Worm (Caenorhabditis elegans) whole organism, L2 larva: ENCODE results near the gene F07F6.8.

ENCODE experiments used
- C34F6.9 ChIP-seq: fragments of 150-350 bp; optimal IDR thresholded peaks from 2 replicates; lab custom pipeline; 2014; ENCODE audit warnings: missing biosample characterization, missing genetic modification characterization
- F13H6.1 ChIP-seq: sonication (generic microtip); optimal IDR thresholded peaks from 2 replicates; lab custom pipeline; 2016; ENCODE audit warnings: missing genetic modification characterization, missing compliant biosample characterization
- Y55F3AM.14 ChIP-seq: fragments of 200-800 bp; sonication (Bioruptor generic); optimal IDR thresholded peaks from 2 replicates; lab custom pipeline; 2018; ENCODE audit warnings: mild to moderate bottlenecking, missing genetic modification characterization, missing compliant biosample characterization
- ZK546.5 ChIP-seq: sonication (generic microtip); optimal IDR thresholded peaks from 2 replicates; lab custom pipeline; 2017; ENCODE audit warnings: missing biosample characterization, missing genetic modification characterization
- alr-1 ChIP-seq: fragments of 150-350 bp; optimal IDR thresholded peaks from 2 replicates; lab custom pipeline; 2014; ENCODE audit warnings: missing biosample characterization, missing genetic modification characterization
- aly-2 ChIP-seq: fragments of 150-350 bp; optimal IDR thresholded peaks from 2 replicates; lab custom pipeline; 2014; ENCODE audit warnings: missing biosample characterization, missing genetic modification characterization
- ama-1 ChIP-seq: fragments of 150-350 bp; optimal IDR thresholded peaks from 2 replicates; lab custom pipeline; 2018; ENCODE audit warnings: inconsistent platforms
- blmp-1 ChIP-seq: sonication (generic microtip); optimal IDR thresholded peaks from 2 replicates; lab custom pipeline; 2017; ENCODE audit warnings: missing genetic modification characterization, mild to moderate bottlenecking, missing compliant biosample characterization, antibody characterized with exemption, moderate library complexity; ENCODE audit not compliant: insufficient read depth
- ceh-16 ChIP-seq: fragments of 150-350 bp; optimal IDR thresholded peaks from 2 replicates; lab custom pipeline; 2014; ENCODE audit warnings: missing biosample characterization, missing genetic modification characterization
- ceh-82 ChIP-seq: fragments of 150-350 bp; optimal IDR thresholded peaks from 2 replicates; lab custom pipeline; 2014; ENCODE audit warnings: missing biosample characterization, missing genetic modification characterization
- crh-2 ChIP-seq: sonication (generic microtip); optimal IDR thresholded peaks from 2 replicates; lab custom pipeline; 2017; ENCODE audit warnings: missing biosample characterization, missing genetic modification characterization
- dmd-4 ChIP-seq: sonication (generic microtip); optimal IDR thresholded peaks from 2 replicates; lab custom pipeline; 2017; ENCODE audit warnings: missing biosample characterization, missing genetic modification characterization
- egl-27 ChIP-seq: sonication (generic microtip); optimal IDR thresholded peaks from 3 replicates; lab custom pipeline; 2017; ENCODE audit warnings: missing biosample characterization, missing genetic modification reagents, missing genetic modification characterization
- elt-1 ChIP-seq: fragments of 150-350 bp; optimal IDR thresholded peaks from 2 replicates; lab custom pipeline; 2014; ENCODE audit warnings: missing biosample characterization, missing genetic modification characterization
- elt-3 ChIP-seq: sonication (generic microtip); optimal IDR thresholded peaks from 2 replicates; lab custom pipeline; 2017; ENCODE audit warnings: missing biosample characterization, missing genetic modification characterization
- fos-1 ChIP-seq: fragments of 150-350 bp; optimal IDR thresholded peaks from 2 replicates; lab custom pipeline; 2014; ENCODE audit warnings: missing biosample characterization, missing genetic modification characterization
- gmeb-1 ChIP-seq: fragments of 150-350 bp; optimal IDR thresholded peaks from 2 replicates; lab custom pipeline; 2014; ENCODE audit warnings: missing biosample characterization, missing genetic modification characterization
- lin-11 ChIP-seq: fragments of 150-350 bp; sonication (generic microtip); optimal IDR thresholded peaks from 2 replicates; lab custom pipeline; 2014; ENCODE audit warnings: missing biosample characterization, missing genetic modification characterization, inconsistent platforms, mixed read lengths
- lin-13 ChIP-seq: fragments of 150-350 bp; optimal IDR thresholded peaks from 2 replicates; lab custom pipeline; 2014; ENCODE audit warnings: missing biosample characterization, missing genetic modification reagents, missing genetic modification characterization
- lin-39 ChIP-seq: fragments of 150-350 bp; optimal IDR thresholded peaks from 2 replicates; lab custom pipeline; 2014; ENCODE audit warnings: missing biosample characterization, missing genetic modification reagents, missing genetic modification characterization
- lsy-2 ChIP-seq, 2 experiments: fragments of 150-350 bp in 1 of 2; sonication (generic microtip) in 1 of 2; optimal IDR thresholded peaks; 2 replicates each; lab custom pipeline; 2014 to 2017; ENCODE audit warnings: missing biosample characterization in 2 of 2, missing genetic modification characterization in 2 of 2
- mab-5 ChIP-seq: fragments of 150-350 bp; optimal IDR thresholded peaks from 2 replicates; lab custom pipeline; 2014; ENCODE audit warnings: missing biosample characterization, missing genetic modification characterization
- mbf-1 ChIP-seq: sonication (generic microtip); optimal IDR thresholded peaks from 2 replicates; lab custom pipeline; 2017; ENCODE audit warnings: missing biosample characterization, missing genetic modification characterization
- mdl-1 ChIP-seq, 2 experiments: fragments of 150-350 bp in 1 of 2; sonication (generic microtip) in 1 of 2; optimal IDR thresholded peaks; 2 replicates each; lab custom pipeline; 2017; ENCODE audit warnings: missing biosample characterization in 2 of 2, missing genetic modification characterization in 2 of 2
- nhr-10 ChIP-seq: sonication (generic microtip); optimal IDR thresholded peaks from 2 replicates; lab custom pipeline; 2017; ENCODE audit warnings: missing biosample characterization, missing genetic modification characterization
- nhr-12 ChIP-seq: fragments of 150-350 bp; optimal IDR thresholded peaks from 2 replicates; lab custom pipeline; 2014; ENCODE audit warnings: missing biosample characterization, missing genetic modification characterization
- nhr-129 ChIP-seq: fragments of 150-350 bp; optimal IDR thresholded peaks from 2 replicates; lab custom pipeline; 2014; ENCODE audit warnings: missing biosample characterization, missing genetic modification characterization
- nhr-21 ChIP-seq: fragments of 150-350 bp; optimal IDR thresholded peaks from 2 replicates; lab custom pipeline; 2014; ENCODE audit warnings: missing biosample characterization, missing genetic modification characterization
- nhr-23 ChIP-seq: fragments of 150-350 bp; optimal IDR thresholded peaks from 2 replicates; lab custom pipeline; 2014; ENCODE audit warnings: missing biosample characterization, missing genetic modification reagents, missing genetic modification characterization
- nhr-237 ChIP-seq: fragments of 150-350 bp; optimal IDR thresholded peaks from 2 replicates; lab custom pipeline; 2014; ENCODE audit warnings: missing biosample characterization, missing genetic modification characterization
- nhr-25 ChIP-seq: fragments of 150-350 bp; sonication (generic microtip); optimal IDR thresholded peaks from 3 replicates; lab custom pipeline; 2014; ENCODE audit warnings: missing biosample characterization, missing genetic modification characterization
- nhr-6 ChIP-seq: fragments of 150-350 bp; optimal IDR thresholded peaks from 2 replicates; lab custom pipeline; 2014; ENCODE audit warnings: missing biosample characterization, missing genetic modification characterization
- peb-1 ChIP-seq: fragments of 150-350 bp; optimal IDR thresholded peaks from 2 replicates; lab custom pipeline; 2014; ENCODE audit warnings: missing biosample characterization, missing genetic modification characterization
- sem-4 ChIP-seq: fragments of 150-350 bp; optimal IDR thresholded peaks from 2 replicates; lab custom pipeline; 2014; ENCODE audit warnings: missing biosample characterization, missing genetic modification reagents, missing genetic modification characterization
- skn-1 ChIP-seq: sonication (generic microtip); optimal IDR thresholded peaks from 2 replicates; lab custom pipeline; 2017; ENCODE audit warnings: missing biosample characterization, missing genetic modification characterization
- sma-3 ChIP-seq: sonication (generic microtip); optimal IDR thresholded peaks from 2 replicates; lab custom pipeline; 2016; ENCODE audit warnings: missing genetic modification reagents, missing genetic modification characterization, missing compliant biosample characterization
- sma-9 ChIP-seq, 2 experiments: fragments of 150-350 bp in 1 of 2; sonication (generic microtip) in 1 of 2; optimal IDR thresholded peaks; 2 replicates each; lab custom pipeline; 2014 to 2016; ENCODE audit warnings: missing genetic modification characterization in 2 of 2, mild to moderate bottlenecking in 1 of 2, missing biosample characterization in 1 of 2, missing compliant biosample characterization in 1 of 2, missing genetic modification reagents in 1 of 2, moderate library complexity in 1 of 2
- unc-39 ChIP-seq: fragments of 150-350 bp; optimal IDR thresholded peaks from 2 replicates; lab custom pipeline; 2014; ENCODE audit warnings: missing biosample characterization, missing genetic modification characterization
- unc-55 ChIP-seq: fragments of 150-350 bp; sonication (generic microtip); optimal IDR thresholded peaks from 3 replicates; lab custom pipeline; 2014; ENCODE audit warnings: missing biosample characterization, missing genetic modification reagents, missing genetic modification characterization
- unc-62 ChIP-seq: fragments of 150-350 bp; optimal IDR thresholded peaks from 2 replicates; lab custom pipeline; 2014; ENCODE audit warnings: missing biosample characterization, missing genetic modification reagents, missing genetic modification characterization
- ztf-1 ChIP-seq: fragments of 200-800 bp; sonication (Bioruptor generic); conservative IDR thresholded peaks from 2 replicates; pipeline ENCODE4 v1.3.6; 2022; ENCODE audit warnings: missing genetic modification characterization, missing compliant biosample characterization
- ztf-11 ChIP-seq: sonication (generic microtip); optimal IDR thresholded peaks from 2 replicates; lab custom pipeline; 2017; ENCODE audit warnings: missing biosample characterization, missing genetic modification characterization
- ztf-4 ChIP-seq: fragments of 150-350 bp; optimal IDR thresholded peaks from 2 replicates; lab custom pipeline; 2014; ENCODE audit warnings: missing biosample characterization, missing genetic modification characterization

The F07F6.8 gene

DNA sequence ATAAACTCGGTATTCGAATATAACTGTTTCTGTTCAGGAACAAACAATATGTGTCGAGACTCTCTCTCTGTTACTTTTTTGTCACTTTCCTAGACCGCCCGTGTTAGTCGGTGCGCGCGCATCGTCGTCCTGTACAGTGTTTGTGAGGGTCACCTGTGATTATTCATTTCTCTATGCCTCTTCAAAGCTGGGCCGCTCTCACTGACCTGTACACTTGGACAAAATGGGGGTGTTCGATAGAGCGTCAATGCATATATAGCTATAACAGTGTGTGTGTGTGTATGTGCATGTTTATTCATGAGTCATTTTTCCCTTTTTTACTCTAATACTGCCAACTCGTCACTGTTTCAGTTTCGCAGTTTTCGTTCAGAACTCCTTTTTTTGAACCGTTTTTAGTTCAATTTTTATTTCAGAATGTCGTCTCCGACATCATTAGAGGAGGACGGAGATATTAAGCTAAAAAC, 45.9 kb downstream of the F07F6.8 start, which contains the start of gene pkc-3:
TSS of gene pkc-3 (plus strand) at position 414 of the 464 bp plus-strand sequence.
- TF ChIP-seq mdl-1 (tag; optimal IDR thresholded peaks at IDR 0.05; lab: Kevin White, UChicago) (no peak), unc-39 (no peak), ceh-82 (tag; lab: Kevin White, UChicago) (no peak), sma-9 (GFP tag; optimal IDR thresholded peaks at IDR 0.05; lab: Kevin White, UChicago) (peak; percentile 61), sma-9 (tag; optimal IDR thresholded peaks at IDR 0.05; lab: Kevin White, UChicago) (no peak), elt-3 (tag; lab: Kevin White, UChicago) (no peak), gmeb-1 (tag; lab: Kevin White, UChicago) (peak; percentile 60), lin-39 (tag; lab: Kevin White, UChicago) (no peak), egl-27 (tag; lab: Kevin White, UChicago) (no peak), nhr-25 (peak; percentile 86), lsy-2 (tag; optimal IDR thresholded peaks at IDR 0.05; lab: Kevin White, UChicago) (peak in 1 of 2 experiments; percentile 65), nhr-6 (tag; lab: Kevin White, UChicago) (no peak), lin-11 (tag; lab: Kevin White, UChicago) (no peak), mbf-1 (no peak), sma-3 (GFP tag; lab: Kevin White, UChicago) (peak; percentile 85), unc-55 (GFP tag; lab: Kevin White, UChicago) (peak; percentile 21), ztf-4 (tag; lab: Kevin White, UChicago) (peak; percentile 56), sem-4 (tag; lab: Kevin White, UChicago) (peak; percentile 5), C34F6.9 (tag; lab: Kevin White, UChicago) (peak; percentile 17), nhr-10 (no peak), fos-1 (tag; lab: Kevin White, UChicago) (peak; percentile 98), mab-5 (tag; lab: Kevin White, UChicago) (no peak), dmd-4 (tag; lab: Kevin White, UChicago) (no peak), nhr-23 (tag; lab: Kevin White, UChicago) (no peak), aly-2 (no peak), ztf-11 (tag; lab: Kevin White, UChicago) (no peak), alr-1 (tag; lab: Kevin White, UChicago) (no peak), unc-62 (GFP tag; lab: Kevin White, UChicago) (no peak), elt-1 (tag; lab: Kevin White, UChicago) (no peak), crh-2 (peak; percentile 71), nhr-21 (tag; lab: Kevin White, UChicago) (peak; percentile 78), ztf-1 (no peak), F13H6.1 (peak; percentile 62), nhr-237 (tag; lab: Kevin White, UChicago) (no peak), ama-1 (lab: Kevin White, UChicago) (peak; percentile 48), Y55F3AM.14 (no peak), ZK546.5 (tag; lab: Kevin White, UChicago) (no peak), nhr-12 (no peak), blmp-1 (tag; lab: Kevin White, UChicago) (peak; percentile 50), nhr-129 (tag; lab: Kevin White, UChicago) (peak; percentile 78), skn-1 (tag; lab: Kevin White, UChicago) (no peak), lin-13 (GFP tag; lab: Kevin White, UChicago) (peak; percentile 51), ceh-16 (tag; lab: Kevin White, UChicago) (no peak), peb-1 (no peak)
- TF ChIP-seq, all 48 proteins: peak for 17

DNA sequence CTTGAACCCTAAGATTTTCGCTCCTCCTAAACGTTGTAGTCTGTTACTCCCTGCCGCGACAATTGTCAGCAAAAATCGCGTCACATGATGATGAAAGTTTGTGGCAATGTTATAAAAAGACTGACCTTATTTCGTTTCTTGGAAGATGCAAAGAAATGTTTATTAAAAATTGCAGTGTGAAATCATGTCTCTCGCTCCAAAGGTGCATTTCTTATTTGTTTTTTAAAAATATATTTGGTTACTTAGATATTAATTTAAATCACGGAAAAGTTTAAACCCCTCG, 47.4 kb downstream of the F07F6.8 start:
- TF ChIP-seq crh-2 (peak; percentile 28), fos-1 (tag; lab: Kevin White, UChicago) (peak; percentile 8), nhr-25 (peak; percentile 5), nhr-129 (tag; lab: Kevin White, UChicago) (peak; percentile 49), sma-9 (GFP tag; optimal IDR thresholded peaks at IDR 0.05; lab: Kevin White, UChicago) (peak; percentile 33), sma-9 (tag; optimal IDR thresholded peaks at IDR 0.05; lab: Kevin White, UChicago) (no peak), ama-1 (lab: Kevin White, UChicago) (no peak)
